Fruit fly (Drosophila melanogaster): ENCODE results near the gene RFeSP.

RFeSP gene

DNA sequence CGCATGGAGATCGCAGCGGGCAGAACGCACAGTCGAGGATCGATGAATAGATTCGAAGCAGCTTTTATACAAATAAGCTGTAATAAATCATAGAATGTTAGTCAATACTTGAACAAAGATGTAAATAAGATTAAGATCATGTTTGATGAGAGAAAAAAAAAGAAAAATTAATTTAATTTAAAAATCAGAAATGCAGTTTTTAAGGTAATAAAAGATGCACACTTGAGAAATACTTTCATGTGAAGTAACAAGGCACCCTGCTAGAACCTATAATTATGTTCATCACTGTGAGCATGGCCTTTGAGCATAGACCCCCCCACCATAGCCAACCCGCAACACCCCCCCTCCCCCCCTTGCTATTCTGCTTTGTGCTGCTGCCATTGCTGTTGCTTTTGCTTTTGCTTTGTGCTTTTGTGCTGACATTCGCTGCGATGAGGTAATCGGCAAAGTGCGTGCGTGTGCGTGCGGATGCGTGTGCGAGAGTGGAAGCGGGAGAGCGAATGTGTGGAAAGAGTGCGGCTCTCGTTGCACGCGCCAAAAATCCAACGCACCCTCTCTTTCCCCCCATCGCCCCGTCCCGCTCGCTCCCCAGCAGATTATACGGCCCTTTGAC lies 29.4 kb upstream of the RFeSP start (continued):
- TF ChIP-seq CG17612 (GFP tag; IDR thresholded peaks at IDR 0.05) (peak; percentile 89), CG1832 (GFP tag; optimal IDR thresholded peaks at IDR 0.05) (peak; percentile 93), chinmo (GFP tag; IDR thresholded peaks at IDR 0.05; ENCODE audit: partially characterized antibody) (peak; percentile 100), kah (GFP tag; optimal IDR thresholded peaks at IDR 0.05) (peak; percentile 94), CG4707 (GFP tag; optimal IDR thresholded peaks at IDR 0.05) (peak; percentile 79), CG1529 (GFP tag; optimal IDR thresholded peaks at IDR 0.05) (peak; percentile 92), CG4617 (GFP tag; optimal IDR thresholded peaks at IDR 0.05; ENCODE audit: borderline replicate concordance) (peak; percentile 76), E2f1 (GFP tag; IDR thresholded peaks at IDR 0.05) (peak; percentile 96), cwo (GFP tag; optimal IDR thresholded peaks at IDR 0.05) (peak; percentile 97), lov (optimal IDR thresholded peaks at IDR 0.05) (no peak), lov (GFP tag; IDR thresholded peaks at IDR 0.05) (peak; percentile 83; the same call in 2 of the 3 replicates), Bteb2 (GFP tag; optimal IDR thresholded peaks at IDR 0.05) (peak; percentile 89), Mrtf (GFP tag; IDR thresholded peaks at IDR 0.05) (peak; percentile 96), ems (GFP tag; optimal IDR thresholded peaks at IDR 0.05) (peak; percentile 88), CG11247 (GFP tag; IDR thresholded peaks at IDR 0.05) (peak; percentile 95), Lim3 (GFP tag; IDR thresholded peaks at IDR 0.05) (peak; percentile 89), dm (GFP tag; optimal IDR thresholded peaks at IDR 0.05) (peak; percentile 77), CG12744 (GFP tag; optimal IDR thresholded peaks at IDR 0.05) (peak; percentile 86), eve (GFP tag; optimal IDR thresholded peaks at IDR 0.05) (peak in 1 of 2 experiments; percentile 98), CG3838 (GFP tag; optimal IDR thresholded peaks at IDR 0.05) (peak; percentile 76), bab2 (GFP tag; optimal IDR thresholded peaks at IDR 0.05) (peak; percentile 85), CG4282 (GFP tag; optimal IDR thresholded peaks at IDR 0.05) (peak; percentile 16), CG10959 (GFP tag; IDR thresholded peaks at IDR 0.05) (peak; percentile 67), yki (optimal IDR thresholded peaks at IDR 0.05) (no peak), CG4424 (GFP tag; optimal IDR thresholded peaks at IDR 0.05) (peak; percentile 97), Chrac-16 (GFP tag; optimal IDR thresholded peaks at IDR 0.05) (peak; percentile 91), CG12299 (tag; optimal IDR thresholded peaks at IDR 0.05) (peak; percentile 97), wor (GFP tag; IDR thresholded peaks at IDR 0.05) (peak; percentile 96), CG18619 (GFP tag; optimal IDR thresholded peaks at IDR 0.05) (peak; percentile 98), CG10431 (GFP tag; optimal IDR thresholded peaks at IDR 0.05) (peak; percentile 84), Hr51 (GFP tag; optimal IDR thresholded peaks at IDR 0.05) (peak; percentile 77 to 99), Sin3A (optimal IDR thresholded peaks at IDR 0.05) (no peak), crol (GFP tag; IDR thresholded peaks at IDR 0.05) (peak; percentile 99), crp (GFP tag; optimal IDR thresholded peaks at IDR 0.05) (peak in 1 of 2 experiments; percentile 71), CG18011 (GFP tag; optimal IDR thresholded peaks at IDR 0.05) (peak; percentile 86), pho (GFP tag; optimal IDR thresholded peaks at IDR 0.05) (peak; percentile 92), bigmax (GFP tag; optimal IDR thresholded peaks at IDR 0.05) (peak; percentile 45), CG8388 (GFP tag; optimal IDR thresholded peaks at IDR 0.05) (peak; percentile 96), zen2 (GFP tag; IDR thresholded peaks at IDR 0.05; ENCODE audit: partially characterized antibody) (no peak), CG9727 (GFP tag; optimal IDR thresholded peaks at IDR 0.05) (peak; percentile 97), CG6854 (GFP tag; optimal IDR thresholded peaks at IDR 0.05) (peak; percentile 98), gsb-n (tag; optimal IDR thresholded peaks at IDR 0.05) (peak; percentile 92), CG31365 (tag; optimal IDR thresholded peaks at IDR 0.05) (peak; percentile 83), jigr1 (GFP tag; IDR thresholded peaks at IDR 0.05) (peak; percentile 92), Mes4 (GFP tag; optimal IDR thresholded peaks at IDR 0.05) (peak; percentile 83), CG6175 (GFP tag; IDR thresholded peaks at IDR 0.05) (peak; percentile 75; the same call in 2 of the 3 replicates), Rx (GFP tag; IDR thresholded peaks at IDR 0.05) (peak; percentile 91), ham (GFP tag; IDR thresholded peaks at IDR 0.05) (peak; percentile 91), cas (GFP tag; IDR thresholded peaks at IDR 0.05) (peak; percentile 94), Fer3 (tag; optimal IDR thresholded peaks at IDR 0.05) (peak; percentile 98), CG18599 (GFP tag; optimal IDR thresholded peaks at IDR 0.05) (peak; percentile 98)

Measured in whole organism, embryonic.